Worm (Caenorhabditis elegans) whole organism, young adult: Measurements from ENCODE around the gene nhr-258.

Source experiments
- C17E4.6 ChIP-seq: fragments of 200-800 bp; sonication (Bioruptor generic); IDR thresholded peaks from 2 replicates; pipeline ENCODE4 v1.3.6; 2022; ENCODE audit warnings: missing genetic modification reagents, missing genetic modification characterization, missing compliant biosample characterization
- F22D6.2 ChIP-seq: sonication (generic microtip); optimal IDR thresholded peaks from 2 replicates; lab custom pipeline; 2016; ENCODE audit warnings: mild to moderate bottlenecking, missing genetic modification characterization, missing compliant biosample characterization
- F37B4.10 ChIP-seq: fragments of 200-800 bp; sonication (Bioruptor generic); IDR thresholded peaks from 2 replicates; pipeline ENCODE4 v1.3.6; 2022; ENCODE audit warnings: missing genetic modification characterization, missing compliant biosample characterization
- K11D2.4 ChIP-seq: fragments of 200-800 bp; sonication (Bioruptor generic); IDR thresholded peaks from 2 replicates; pipeline ENCODE4 v1.3.6; 2022; ENCODE audit warnings: missing genetic modification reagents, missing genetic modification characterization, missing compliant biosample characterization
- Y53F4B.3 ChIP-seq: fragments of 200-800 bp; sonication (Bioruptor generic); IDR thresholded peaks from 2 replicates; pipeline ENCODE4 v1.3.6; 2022; ENCODE audit warnings: missing genetic modification reagents, missing genetic modification characterization, missing compliant biosample characterization
- Y95B8A.8 ChIP-seq: fragments of 200-800 bp; sonication (Bioruptor generic); IDR thresholded peaks from 2 replicates; pipeline ENCODE4 v1.3.6; 2022; ENCODE audit warnings: missing genetic modification reagents, missing genetic modification characterization, missing compliant biosample characterization
- atf-7 ChIP-seq: sonication (generic microtip); optimal IDR thresholded peaks from 2 replicates; lab custom pipeline; 2017; ENCODE audit warnings: mild to moderate bottlenecking, missing genetic modification characterization, missing compliant biosample characterization
- attf-5 ChIP-seq: fragments of 200-800 bp; sonication (Bioruptor generic); optimal IDR thresholded peaks from 2 replicates; lab custom pipeline; 2018; ENCODE audit warnings: mild to moderate bottlenecking, missing genetic modification characterization, missing compliant biosample characterization
- cebp-1 ChIP-seq, 2 experiments: fragments of 200-800 bp in 1 of 2; sonication (Bioruptor generic) in 1 of 2; sonication (generic microtip) in 1 of 2; IDR thresholded peaks in 1 of 2; optimal IDR thresholded peaks in 1 of 2; 2 replicates each; pipeline versions ENCODE4 v1.3.6 to Lab custom; 2017 to 2022; ENCODE audit warnings: missing compliant biosample characterization in 2 of 2, missing genetic modification characterization in 2 of 2, mild to moderate bottlenecking in 1 of 2, missing genetic modification reagents in 1 of 2, moderate library complexity in 1 of 2
- ceh-58 ChIP-seq: fragments of 200-800 bp; sonication (Bioruptor generic); IDR thresholded peaks from 2 replicates; pipeline ENCODE4 v1.3.6; 2022; ENCODE audit warnings: missing genetic modification characterization, missing compliant biosample characterization
- die-1 ChIP-seq: sonication (generic microtip); optimal IDR thresholded peaks from 2 replicates; lab custom pipeline; 2016; ENCODE audit warnings: missing genotype, mild to moderate bottlenecking, missing genetic modification characterization, missing compliant biosample characterization
- egl-18 ChIP-seq: fragments of 200-800 bp; sonication (Bioruptor generic); IDR thresholded peaks from 2 replicates; pipeline ENCODE4 v1.3.6; 2022; ENCODE audit warnings: missing genetic modification reagents, missing genetic modification characterization, missing compliant biosample characterization
- gei-17 ChIP-seq: fragments of 200-800 bp; sonication (Bioruptor generic); optimal IDR thresholded peaks from 2 replicates; lab custom pipeline; 2018; ENCODE audit warnings: mild to moderate bottlenecking, missing genetic modification characterization, missing compliant biosample characterization
- hsf-1 ChIP-seq: fragments of 200-800 bp; sonication (Bioruptor generic); IDR thresholded peaks from 2 replicates; pipeline ENCODE4 v1.3.6; 2022; ENCODE audit warnings: missing genetic modification reagents, missing genetic modification characterization, missing compliant biosample characterization
- let-607 ChIP-seq, 2 experiments: fragments of 200-800 bp in 1 of 2; sonication (Bioruptor generic) in 1 of 2; sonication (generic microtip) in 1 of 2; optimal IDR thresholded peaks; 2 replicates each; lab custom pipeline; 2016 to 2018; ENCODE audit warnings: mild to moderate bottlenecking in 2 of 2, missing compliant biosample characterization in 2 of 2, missing genetic modification characterization in 2 of 2, moderate library complexity in 2 of 2, missing genotype in 1 of 2
- lin-40 ChIP-seq: sonication (generic microtip); optimal IDR thresholded peaks from 2 replicates; lab custom pipeline; 2016; ENCODE audit warnings: missing genetic modification characterization, mild to moderate bottlenecking, missing compliant biosample characterization, missing genotype, missing genetic modification reagents
- madf-10 ChIP-seq: sonication (generic microtip); optimal IDR thresholded peaks from 2 replicates; lab custom pipeline; 2016; ENCODE audit warnings: mild to moderate bottlenecking, missing genetic modification characterization, missing compliant biosample characterization
- madf-8 ChIP-seq: fragments of 200-800 bp; sonication (Bioruptor generic); conservative IDR thresholded peaks from 2 replicates; pipeline ENCODE4 v1.3.6; 2022; ENCODE audit warnings: missing genetic modification reagents, missing genetic modification characterization, missing compliant biosample characterization
- nfya-2 ChIP-seq: fragments of 200-800 bp; sonication (Bioruptor generic); IDR thresholded peaks from 2 replicates; pipeline ENCODE4 v1.3.6; 2022; ENCODE audit warnings: missing genetic modification reagents, missing genetic modification characterization, missing compliant biosample characterization
- nfyb-1 ChIP-seq: fragments of 200-800 bp; sonication (Bioruptor generic); IDR thresholded peaks from 2 replicates; pipeline ENCODE4 v1.3.6; 2022; ENCODE audit warnings: missing genetic modification reagents, missing genetic modification characterization, missing compliant biosample characterization
- nhr-80 ChIP-seq: sonication (generic microtip); optimal IDR thresholded peaks from 2 replicates; lab custom pipeline; 2016; ENCODE audit warnings: missing genetic modification characterization, missing compliant biosample characterization
- nhr-90 ChIP-seq: sonication (generic microtip); optimal IDR thresholded peaks from 2 replicates; lab custom pipeline; 2016; ENCODE audit warnings: missing genotype, mild to moderate bottlenecking, missing genetic modification characterization, missing compliant biosample characterization
- snpc-1.3 ChIP-seq: sonication (generic microtip); optimal IDR thresholded peaks from 2 replicates; lab custom pipeline; 2017; ENCODE audit warnings: missing genetic modification characterization, mild to moderate bottlenecking, missing compliant biosample characterization, antibody characterized with exemption, moderate library complexity, missing genotype, missing genetic modification reagents; ENCODE audit not compliant: insufficient read depth
- snpc-3.4 ChIP-seq: sonication (generic microtip); optimal IDR thresholded peaks from 2 replicates; lab custom pipeline; 2017; ENCODE audit warnings: missing genetic modification characterization, mild to moderate bottlenecking, missing compliant biosample characterization, antibody characterized with exemption, moderate library complexity, missing genotype, missing genetic modification reagents
- snpc-4 ChIP-seq, 5 experiments: fragments of 150-350 bp in 1 of 5; sonication (generic microtip) in 4 of 5; optimal IDR thresholded peaks; 2 replicates each; lab custom pipeline; 2014 to 2018; ENCODE audit warnings: missing genetic modification characterization in 5 of 5, missing biosample characterization in 3 of 5, antibody characterized with exemption in 2 of 5, mild to moderate bottlenecking in 2 of 5, missing compliant biosample characterization in 2 of 5, missing genotype in 2 of 5, moderate library complexity in 2 of 5, missing genetic modification reagents in 1 of 5
- somi-1 ChIP-seq: fragments of 200-800 bp; sonication (Bioruptor generic); optimal IDR thresholded peaks from 2 replicates; lab custom pipeline; 2018; ENCODE audit warnings: mild to moderate bottlenecking, missing genetic modification characterization, missing compliant biosample characterization
- ztf-26 ChIP-seq: sonication (generic microtip); optimal IDR thresholded peaks from 2 replicates; lab custom pipeline; 2017; ENCODE audit warnings: missing genetic modification characterization, missing compliant biosample characterization

Gene nhr-258

DNA sequence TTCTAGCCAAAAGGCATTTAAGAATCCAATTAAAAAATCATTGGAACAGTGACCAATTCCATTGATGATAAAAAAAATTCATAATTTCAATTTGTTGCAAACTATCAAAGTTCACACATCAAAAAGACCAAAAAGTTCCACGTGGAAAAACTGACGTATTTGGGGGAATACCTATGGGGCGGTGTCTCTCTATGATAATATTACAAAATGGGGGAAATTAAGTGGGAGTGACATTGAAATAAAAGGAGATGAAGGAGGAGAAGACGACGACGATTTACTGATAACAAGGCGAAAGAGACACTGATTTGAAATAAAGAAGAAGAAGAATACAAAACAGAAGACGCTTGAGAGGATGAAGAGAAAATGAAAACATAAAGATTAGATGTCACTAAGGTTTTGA, 18.4 kb upstream of the nhr-258 start:
- no peak for TF ChIP-seq nfyb-1 (GFP tag; lab: Robert Waterston, UW)
- peak; percentile 80 for TF ChIP-seq nhr-80 (tag; lab: Kevin White, UChicago)
- no peak for TF ChIP-seq egl-18
- no peak for TF ChIP-seq die-1 (tag; lab: Kevin White, UChicago)
- peak; percentile 21 for TF ChIP-seq atf-7 (tag; lab: Kevin White, UChicago)
- no peak for TF ChIP-seq Y53F4B.3 (GFP tag; lab: Robert Waterston, UW)
- peak; percentile 63 to 89 for TF ChIP-seq let-607 (tag; optimal IDR thresholded peaks at IDR 0.05; lab: Kevin White, UChicago)
- TF ChIP-seq nfya-2 (GFP tag; lab: Robert Waterston, UW) = no peak
- no peak for TF ChIP-seq C17E4.6
- peak; percentile 17 for TF ChIP-seq lin-40 (tag; lab: Kevin White, UChicago)
- no peak for TF ChIP-seq attf-5 (GFP tag; lab: Kevin White, UChicago)
- no peak for TF ChIP-seq cebp-1 (GFP tag; IDR thresholded peaks at IDR 0.05; lab: Robert Waterston, UW)
- TF ChIP-seq cebp-1 (tag; optimal IDR thresholded peaks at IDR 0.05; lab: Kevin White, UChicago) = no peak
- TF ChIP-seq snpc-4 (GFP tag; optimal IDR thresholded peaks at IDR 0.05; lab: Kevin White, UChicago) = no peak
- no peak for TF ChIP-seq snpc-4 (tag; optimal IDR thresholded peaks at IDR 0.05; lab: Kevin White, UChicago)
- TF ChIP-seq ztf-26 (tag; lab: Kevin White, UChicago) = no peak

ce11 chrIV:8027293-8027866, 17.4 kb upstream of the nhr-258 start:
- TF ChIP-seq madf-10 (no peak), F37B4.10 (GFP tag; lab: Robert Waterston, UW) (no peak), let-607 (tag; optimal IDR thresholded peaks at IDR 0.05; lab: Kevin White, UChicago) (no peak), C17E4.6 (no peak), madf-8 (GFP tag; lab: Robert Waterston, UW) (no peak), hsf-1 (GFP tag; lab: Robert Waterston, UW) (no peak), atf-7 (tag; lab: Kevin White, UChicago) (no peak), gei-17 (no peak)
- TF ChIP-seq, all 124 proteins: peak for 0

ce11 chrIV:8028372-8028771, 16.4 kb upstream of the nhr-258 start:
- TF ChIP-seq snpc-3.4 (tag; lab: Kevin White, UChicago) = no peak
- no peak for TF ChIP-seq snpc-1.3
- TF ChIP-seq ztf-26 (tag; lab: Kevin White, UChicago) = peak; percentile 84
- TF ChIP-seq lin-40 (tag; lab: Kevin White, UChicago) = peak; percentile 63
- TF ChIP-seq nhr-80 (tag; lab: Kevin White, UChicago) = peak; percentile 71
- 0 out of 2 replicates have a peak, but pooled peaks have one; percentile 16 for TF ChIP-seq K11D2.4 (GFP tag; lab: Robert Waterston, UW)
- peak; percentile 86 for TF ChIP-seq somi-1 (GFP tag; lab: Kevin White, UChicago)

DNA sequence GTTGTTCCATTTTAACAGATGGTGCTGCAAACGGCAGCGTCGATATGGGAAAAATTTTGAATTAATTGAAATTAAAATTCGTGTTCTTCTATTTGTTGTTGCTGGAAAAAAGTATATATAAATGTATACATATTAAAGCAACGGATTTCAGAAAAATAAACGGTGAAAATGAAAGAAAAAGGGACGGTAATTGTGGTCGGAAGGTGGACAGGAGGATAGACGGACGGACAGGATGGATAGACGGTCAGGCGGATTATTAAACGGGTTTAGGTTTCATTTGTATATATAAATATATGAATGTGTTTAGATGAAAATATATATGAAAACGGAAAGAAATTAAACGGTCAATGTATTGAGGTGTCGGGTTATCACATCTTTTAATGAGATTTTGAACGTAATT, 15.3 kb upstream of the nhr-258 start, which contains the start of gene nhr-31:
Gene nhr-31, minus strand, starts transcription at position 101 of the 400 bp plus-strand sequence.
- no peak for TF ChIP-seq F22D6.2 (tag; lab: Kevin White, UChicago)
- TF ChIP-seq nhr-90 (tag; lab: Kevin White, UChicago) = no peak
- TF ChIP-seq ceh-58 = no peak

DNA sequence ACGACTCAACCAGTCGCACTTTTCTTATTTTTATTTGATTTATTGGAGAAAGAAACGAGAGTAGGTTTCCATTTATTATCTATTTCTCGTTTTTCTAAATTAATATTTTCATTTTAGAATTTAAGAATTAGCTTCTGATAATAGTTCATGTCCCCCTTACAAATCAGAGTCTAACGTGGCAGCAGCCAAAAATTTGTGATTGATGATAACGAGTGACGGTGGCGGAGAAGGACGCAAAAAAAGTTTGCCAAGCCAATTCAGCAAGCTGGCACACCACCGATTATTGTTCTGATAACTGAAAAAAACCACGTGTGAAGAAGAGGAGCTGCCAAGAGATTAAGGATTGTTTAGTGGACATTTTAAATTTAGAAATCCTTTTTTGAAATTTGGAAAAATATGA, 14.6 kb upstream of the nhr-258 start:
- TF ChIP-seq let-607 (tag; optimal IDR thresholded peaks at IDR 0.05; lab: Kevin White, UChicago) = peak in 1 of 2 experiments; percentile 19
- TF ChIP-seq Y95B8A.8 (GFP tag; lab: Robert Waterston, UW) = no peak
- peak; percentile 94 for TF ChIP-seq nhr-80 (tag; lab: Kevin White, UChicago)
- TF ChIP-seq, all 124 proteins: peak for 2
